Fruit fly (Drosophila melanogaster) whole organism, embryonic: Measurements from ENCODE around the gene CG9932.
A peak's percentile ranks its signal among the peaks of the same experiment; 100 is the strongest.

Experiments used
- Abd-B ChIP-seq: fragments of 200-800 bp; sonication (Bioruptor generic); optimal IDR thresholded peaks from 2 replicates; lab custom pipeline; 2018; ENCODE audit warnings: missing biosample characterization, mild to moderate bottlenecking, missing genetic modification characterization, moderate library complexity
- Ada2b ChIP-seq: fragments of 200-800 bp; sonication (Bioruptor generic); IDR thresholded peaks from 2 replicates; pipeline ENCODE4 v1.3.6; 2022; ENCODE audit warnings: missing biosample characterization, missing genetic modification characterization
- Atf3 ChIP-seq: fragments of 200-800 bp; sonication (Bioruptor generic); optimal IDR thresholded peaks from 3 replicates; lab custom pipeline; 2016; ENCODE audit warnings: missing biosample characterization, missing genetic modification characterization
- B-H1 ChIP-seq: fragments of 200-800 bp; sonication (Bioruptor generic); IDR thresholded peaks from 3 replicates; pipeline ENCODE4 v1.3.6; 2022; ENCODE audit warnings: missing biosample characterization, missing genetic modification characterization
- Bteb2 ChIP-seq: fragments of 200-800 bp; sonication (Bioruptor generic); optimal IDR thresholded peaks from 2 replicates; lab custom pipeline; 2016; ENCODE audit warnings: missing biosample characterization, missing genetic modification characterization
- CG1024 ChIP-seq: fragments of 200-800 bp; sonication (Bioruptor generic); IDR thresholded peaks from 2 replicates; pipeline ENCODE4 v1.3.6; 2022; ENCODE audit warnings: missing biosample characterization, missing genetic modification characterization
- CG10267 ChIP-seq: fragments of 200-800 bp; sonication (Bioruptor generic); optimal IDR thresholded peaks from 2 replicates; lab custom pipeline; 2018; ENCODE audit warnings: missing biosample characterization, mild to moderate bottlenecking, missing genetic modification characterization, moderate library complexity
- CG10654 ChIP-seq: fragments of 200-800 bp; sonication (Bioruptor generic); optimal IDR thresholded peaks from 2 replicates; lab custom pipeline; 2016; ENCODE audit warnings: missing biosample characterization, missing genetic modification characterization
- CG10959 ChIP-seq: fragments of 200-800 bp; sonication (Bioruptor generic); IDR thresholded peaks from 2 replicates; pipeline ENCODE4 v1.3.6; 2022; ENCODE audit warnings: missing biosample characterization, missing genetic modification characterization
- CG11247 ChIP-seq: fragments of 200-800 bp; sonication (Bioruptor generic); IDR thresholded peaks from 2 replicates; pipeline ENCODE4 v1.3.6; 2022; ENCODE audit warnings: missing biosample characterization, missing genetic modification characterization
- CG12942 ChIP-seq: fragments of 200-800 bp; sonication (Bioruptor generic); optimal IDR thresholded peaks from 3 replicates; lab custom pipeline; 2016; ENCODE audit warnings: missing biosample characterization, missing genetic modification characterization
- CG14050 ChIP-seq: fragments of 200-800 bp; sonication (Bioruptor generic); IDR thresholded peaks from 3 replicates; pipeline ENCODE4 v1.3.6; 2022; ENCODE audit warnings: missing biosample characterization, missing genetic modification characterization
- CG14860 ChIP-seq: fragments of 200-800 bp; sonication (Bioruptor generic); IDR thresholded peaks from 3 replicates; pipeline ENCODE4 v1.3.6; 2022; ENCODE audit warnings: missing biosample characterization, missing genetic modification characterization; ENCODE audit not compliant: partially characterized antibody
- CG15073 ChIP-seq: fragments of 200-800 bp; sonication (Bioruptor generic); optimal IDR thresholded peaks from 2 replicates; lab custom pipeline; 2016; ENCODE audit warnings: missing biosample characterization, missing genetic modification characterization
- CG15479 ChIP-seq: fragments of 200-800 bp; sonication (Bioruptor generic); optimal IDR thresholded peaks from 3 replicates; lab custom pipeline; 2019; ENCODE audit warnings: missing biosample characterization, mild to moderate bottlenecking, missing genetic modification characterization, moderate library complexity
- CG15514 ChIP-seq: fragments of 200-800 bp; sonication (Bioruptor generic); optimal IDR thresholded peaks from 3 replicates; lab custom pipeline; 2017; ENCODE audit warnings: missing biosample characterization, missing genetic modification characterization, mild to moderate bottlenecking, moderate library complexity, missing genetic modification reagents
- CG17328 ChIP-seq: fragments of 200-800 bp; sonication (Bioruptor generic); IDR thresholded peaks from 2 replicates; pipeline ENCODE4 v1.3.6; 2022; ENCODE audit warnings: missing biosample characterization, missing genetic modification characterization
- CG17359 ChIP-seq: fragments of 200-800 bp; sonication (Bioruptor generic); optimal IDR thresholded peaks from 3 replicates; lab custom pipeline; 2018; ENCODE audit warnings: missing biosample characterization, mild to moderate bottlenecking, missing genetic modification characterization, moderate library complexity
- CG1792 ChIP-seq: fragments of 200-800 bp; sonication (Bioruptor generic); optimal IDR thresholded peaks from 2 replicates; lab custom pipeline; 2016; ENCODE audit warnings: missing biosample characterization, missing genetic modification characterization
- CG2199 ChIP-seq: fragments of 200-800 bp; sonication (Bioruptor generic); IDR thresholded peaks from 3 replicates; pipeline ENCODE4 v1.3.6; 2022; ENCODE audit warnings: missing biosample characterization, missing genetic modification characterization
- CG2678 ChIP-seq: fragments of 200-800 bp; sonication (Bioruptor generic); optimal IDR thresholded peaks from 3 replicates; lab custom pipeline; 2019; ENCODE audit warnings: missing biosample characterization, mild to moderate bottlenecking, missing genetic modification characterization, moderate library complexity
- CG33213 ChIP-seq: fragments of 200-800 bp; sonication (Bioruptor generic); optimal IDR thresholded peaks from 3 replicates; lab custom pipeline; 2016; ENCODE audit warnings: missing biosample characterization, missing genetic modification characterization
- CG4854 ChIP-seq: fragments of 200-800 bp; sonication (Bioruptor generic); optimal IDR thresholded peaks from 2 replicates; lab custom pipeline; 2016; ENCODE audit warnings: missing biosample characterization, missing genetic modification characterization, inconsistent platforms
- CG6254 ChIP-seq: fragments of 200-800 bp; sonication (Bioruptor generic); optimal IDR thresholded peaks from 3 replicates; lab custom pipeline; 2017; ENCODE audit warnings: mild to moderate bottlenecking, missing biosample characterization, missing genetic modification reagents, missing genetic modification characterization
- CG7357 ChIP-seq: fragments of 200-800 bp; sonication (Bioruptor generic); IDR thresholded peaks from 3 replicates; pipeline ENCODE4 v1.3.6; 2022; ENCODE audit warnings: missing biosample characterization, missing genetic modification characterization
- CG8388 ChIP-seq: fragments of 200-800 bp; sonication (Bioruptor generic); optimal IDR thresholded peaks from 2 replicates; lab custom pipeline; 2019; ENCODE audit warnings: missing biosample characterization, mild to moderate bottlenecking, missing genetic modification characterization, moderate library complexity
- CG9727 ChIP-seq: fragments of 200-800 bp; sonication (Bioruptor generic); optimal IDR thresholded peaks from 3 replicates; lab custom pipeline; 2017; ENCODE audit warnings: missing biosample characterization, mild to moderate bottlenecking, missing genetic modification characterization
- CTCF ChIP-seq: fragments of 200-800 bp; sonication (Bioruptor generic); optimal IDR thresholded peaks from 2 replicates; lab custom pipeline; 2017; ENCODE audit warnings: missing biosample characterization, mild to moderate bottlenecking, missing genetic modification characterization, moderate library complexity
- D19A ChIP-seq: fragments of 200-800 bp; optimal IDR thresholded peaks from 3 replicates; lab custom pipeline; 2019; ENCODE audit warnings: missing biosample characterization, mild to moderate bottlenecking, missing genetic modification characterization, moderate library complexity
- Dbx ChIP-seq: fragments of 200-800 bp; sonication (Bioruptor generic); IDR thresholded peaks from 3 replicates; pipeline ENCODE4 v1.3.6; 2022; ENCODE audit warnings: missing biosample characterization, missing genetic modification characterization
- Dek ChIP-seq: fragments of 200-800 bp; sonication (Bioruptor generic); optimal IDR thresholded peaks from 3 replicates; lab custom pipeline; 2019; ENCODE audit warnings: missing biosample characterization, mild to moderate bottlenecking, missing genetic modification characterization, moderate library complexity
- Doc2 ChIP-seq: fragments of 200-800 bp; sonication (Bioruptor generic); IDR thresholded peaks from 2 replicates; pipeline ENCODE4 v1.3.6; 2022; ENCODE audit warnings: missing biosample characterization, missing genetic modification characterization
- Fer3 ChIP-seq: fragments of 200-800 bp; sonication (Bioruptor generic); optimal IDR thresholded peaks from 2 replicates; lab custom pipeline; 2018; ENCODE audit warnings: missing biosample characterization, mild to moderate bottlenecking, missing genetic modification characterization, moderate library complexity
- Hr51 ChIP-seq, 2 experiments: fragments of 200-800 bp; sonication (Bioruptor generic); optimal IDR thresholded peaks; 2 replicates in 1 of 2; 3 replicates in 1 of 2; lab custom pipeline; 2016 to 2018; ENCODE audit warnings: missing biosample characterization in 2 of 2, missing genetic modification characterization in 2 of 2, mild to moderate bottlenecking in 1 of 2, moderate library complexity in 1 of 2
- MBD-R2 ChIP-seq: fragments of 200-800 bp; sonication (Bioruptor generic); IDR thresholded peaks from 2 replicates; pipeline ENCODE4 v1.3.6; 2022; ENCODE audit warnings: missing biosample characterization, missing genetic modification characterization
- Mrtf ChIP-seq: fragments of 200-800 bp; sonication (Bioruptor generic); IDR thresholded peaks from 3 replicates; pipeline ENCODE4 v1.3.6; 2022; ENCODE audit warnings: missing biosample characterization, missing genetic modification characterization
- ara ChIP-seq: fragments of 200-800 bp; sonication (Bioruptor generic); IDR thresholded peaks from 2 replicates; pipeline ENCODE4 v1.3.6; 2022; ENCODE audit warnings: missing biosample characterization, missing genetic modification characterization
- bbx ChIP-seq: fragments of 200-800 bp; sonication (Bioruptor generic); IDR thresholded peaks from 2 replicates; pipeline ENCODE4 v1.3.6; 2022; ENCODE audit warnings: missing biosample characterization, missing genetic modification characterization; ENCODE audit not compliant: partially characterized antibody
- chm ChIP-seq: fragments of 200-800 bp; sonication (Bioruptor generic); IDR thresholded peaks from 2 replicates; pipeline ENCODE4 v1.3.6; 2022; ENCODE audit warnings: missing biosample characterization, missing genetic modification characterization
- corto ChIP-seq: fragments of 200-800 bp; sonication (Bioruptor generic); optimal IDR thresholded peaks from 2 replicates; lab custom pipeline; 2016; ENCODE audit warnings: missing biosample characterization, mild to moderate bottlenecking, missing genetic modification characterization, moderate library complexity
- ems ChIP-seq: fragments of 200-800 bp; sonication (Bioruptor generic); optimal IDR thresholded peaks from 3 replicates; lab custom pipeline; 2016; ENCODE audit warnings: missing biosample characterization, missing genetic modification characterization
- ftz-f1 ChIP-seq: fragments of 200-800 bp; sonication (Bioruptor generic); optimal IDR thresholded peaks from 2 replicates; lab custom pipeline; 2016; ENCODE audit warnings: missing biosample characterization, missing genetic modification characterization
- jumu ChIP-seq: fragments of 200-800 bp; sonication (Bioruptor generic); optimal IDR thresholded peaks from 3 replicates; lab custom pipeline; 2016; ENCODE audit warnings: missing biosample characterization, missing genetic modification characterization
- maf-S ChIP-seq: fragments of 200-800 bp; sonication (Bioruptor generic); optimal IDR thresholded peaks from 2 replicates; lab custom pipeline; 2016; ENCODE audit warnings: missing biosample characterization, missing genetic modification characterization
- mld ChIP-seq: fragments of 200-800 bp; sonication (Bioruptor generic); IDR thresholded peaks from 3 replicates; pipeline ENCODE4 v1.3.6; 2022; ENCODE audit warnings: missing biosample characterization, missing genetic modification characterization; ENCODE audit not compliant: partially characterized antibody
- nmo ChIP-seq: fragments of 200-800 bp; sonication (Bioruptor generic); optimal IDR thresholded peaks from 2 replicates; lab custom pipeline; 2018; ENCODE audit warnings: missing biosample characterization, mild to moderate bottlenecking, missing genetic modification characterization, moderate library complexity
- onecut ChIP-seq: fragments of 200-800 bp; sonication (Bioruptor generic); IDR thresholded peaks from 2 replicates; pipeline ENCODE4 v1.3.6; 2022; ENCODE audit warnings: missing biosample characterization, missing genetic modification characterization
- ranshi ChIP-seq: fragments of 200-800 bp; sonication (Bioruptor generic); IDR thresholded peaks from 2 replicates; pipeline ENCODE4 v1.3.6; 2022; ENCODE audit warnings: missing biosample characterization, missing genetic modification characterization
- sisA ChIP-seq: fragments of 200-800 bp; sonication (Bioruptor generic); IDR thresholded peaks from 2 replicates; pipeline ENCODE4 v1.3.6; 2022; ENCODE audit warnings: missing biosample characterization, missing genetic modification characterization
- slbo ChIP-seq: fragments of 200-800 bp; sonication (Bioruptor generic); IDR thresholded peaks from 2 replicates; pipeline ENCODE4 v1.3.6; 2022; ENCODE audit warnings: missing biosample characterization, missing genetic modification characterization
- sug ChIP-seq: fragments of 200-800 bp; optimal IDR thresholded peaks from 2 replicates; lab custom pipeline; 2019; ENCODE audit warnings: missing biosample characterization, mild to moderate bottlenecking, missing genetic modification characterization, moderate library complexity

The CG9932 gene

DNA sequence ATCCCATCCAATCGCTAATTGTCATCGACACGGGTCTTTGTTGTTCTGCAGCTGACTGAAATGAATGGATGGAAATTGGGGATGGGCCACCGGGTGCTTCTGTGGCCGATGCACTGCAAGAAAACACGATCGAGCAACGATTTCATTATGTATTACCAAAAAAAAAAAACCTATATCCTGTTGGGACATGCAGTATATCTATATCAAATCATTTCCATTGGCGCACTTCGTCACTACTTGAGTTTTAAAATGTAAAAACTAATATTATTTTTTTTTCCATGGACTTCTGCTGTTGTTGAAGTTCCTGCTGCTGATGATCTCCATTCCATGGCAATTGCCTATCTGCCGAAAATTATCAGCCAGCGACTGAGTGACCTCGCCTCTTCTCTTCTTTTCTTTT lies 13.9 kb upstream of the CG9932 start (continued):
- TF ChIP-seq CG15479 (GFP tag; lab: Kevin White, UChicago) (no peak), CG1024 (GFP tag; lab: Robert Waterston, UW) (peak; percentile 57; the same call in 1 of the 2 replicates), sisA (GFP tag; lab: Robert Waterston, UW) (peak; percentile 83), ara (GFP tag; lab: Robert Waterston, UW) (peak; percentile 86), CG9727 (peak; percentile 23), Bteb2 (GFP tag; lab: Kevin White, UChicago) (peak; percentile 6), bbx (GFP tag; lab: Robert Waterston, UW) (no peak), nmo (GFP tag; lab: Kevin White, UChicago) (peak; percentile 65), Hr51 (GFP tag; optimal IDR thresholded peaks at IDR 0.05; lab: Kevin White, UChicago) (peak in 1 of 2 experiments; percentile 60), CG17359 (tag; lab: Kevin White, UChicago) (peak; percentile 56), ems (GFP tag; lab: Kevin White, UChicago) (peak; percentile 48), CG14050 (peak; percentile 34; the same call in 1 of the 3 replicates), ftz-f1 (GFP tag; lab: Kevin White, UChicago) (no peak), CG33213 (GFP tag; lab: Kevin White, UChicago) (peak; percentile 11), Doc2 (0 out of 2 replicates have a peak, but pooled peaks have one; percentile 35), CG1792 (GFP tag; lab: Kevin White, UChicago) (peak; percentile 27), CG6254 (GFP tag; lab: Kevin White, UChicago) (no peak), CG15514 (GFP tag; lab: Kevin White, UChicago) (peak; percentile 3), Ada2b (GFP tag; lab: Robert Waterston, UW) (peak; percentile 65), Fer3 (tag; lab: Kevin White, UChicago) (no peak), CG17328 (GFP tag; lab: Robert Waterston, UW) (peak; percentile 80), CG10959 (GFP tag; lab: Robert Waterston, UW) (peak; percentile 45), slbo (GFP tag; lab: Robert Waterston, UW) (peak; percentile 54), maf-S (GFP tag; lab: Kevin White, UChicago) (peak; percentile 44), Dek (tag; lab: Kevin White, UChicago) (peak; percentile 20), CG4854 (GFP tag; lab: Kevin White, UChicago) (no peak), CG15073 (no peak), CG11247 (peak; percentile 44; the same call in 1 of the 2 replicates), CG14860 (no peak), CG10654 (GFP tag; lab: Kevin White, UChicago) (peak; percentile 56), D19A (tag; lab: Kevin White, UChicago) (peak; percentile 50), mld (no peak), CG2199 (GFP tag; lab: Robert Waterston, UW) (no peak), sug (tag; lab: Kevin White, UChicago) (no peak), MBD-R2 (GFP tag; lab: Robert Waterston, UW) (peak; percentile 31; the same call in 1 of the 2 replicates), CG10267 (tag; lab: Kevin White, UChicago) (peak; percentile 45), CG12942 (GFP tag; lab: Kevin White, UChicago) (peak; percentile 31), onecut (GFP tag; lab: Robert Waterston, UW) (peak; percentile 42), Dbx (GFP tag; lab: Robert Waterston, UW) (0 out of 3 replicates have a peak, but pooled peaks have one; percentile 44), jumu (GFP tag; lab: Kevin White, UChicago) (peak; percentile 41), B-H1 (GFP tag; lab: Robert Waterston, UW) (peak; percentile 42; the same call in 2 of the 3 replicates), ranshi (GFP tag; lab: Robert Waterston, UW) (peak; percentile 75), CG2678 (tag; lab: Kevin White, UChicago) (peak; percentile 59), CTCF (GFP tag; lab: Kevin White, UChicago) (no peak), corto (peak; percentile 24), Abd-B (GFP tag; lab: Kevin White, UChicago) (peak; percentile 24), CG7357 (peak; percentile 68; the same call in 2 of the 3 replicates), CG8388 (GFP tag; lab: Kevin White, UChicago) (peak; percentile 56), Atf3 (GFP tag; lab: Kevin White, UChicago) (peak; percentile 39), Mrtf (GFP tag; lab: Robert Waterston, UW) (peak; percentile 66; the same call in 2 of the 3 replicates), chm (GFP tag; lab: Robert Waterston, UW) (peak; percentile 78)
